Worm (Caenorhabditis elegans): ENCODE data around the gene B0252.11.

DNA sequence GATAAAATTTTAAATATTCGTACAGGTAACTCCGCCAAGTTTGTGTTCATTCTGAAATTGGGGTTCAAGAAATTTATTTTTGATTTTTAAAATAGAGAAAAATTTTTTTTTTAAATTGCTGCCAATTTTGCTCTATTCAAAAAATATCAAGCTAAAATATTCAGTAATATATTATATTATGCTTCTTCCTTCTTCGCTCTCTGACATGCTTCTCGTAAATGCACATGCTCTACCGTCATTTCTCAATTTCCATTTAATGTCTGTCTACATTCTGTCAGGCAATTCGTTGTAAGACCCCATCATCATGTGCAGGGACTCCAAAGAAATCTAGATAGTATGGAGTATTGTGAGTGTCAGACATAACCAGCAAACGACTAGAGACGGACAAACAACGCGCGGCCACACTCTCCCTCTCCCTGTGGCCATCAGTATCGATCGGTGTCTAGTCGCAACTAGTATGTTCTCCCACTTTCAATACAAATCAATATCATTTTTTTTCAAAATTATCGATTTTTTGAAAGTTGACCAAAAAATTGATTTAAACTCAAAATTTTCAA is 33.7 kb upstream of the B0252.11 start, which contains the start of the genes malt-1 and ceh-38:
- TF ChIP-seq nhr-11 (tag; optimal IDR thresholded peaks at IDR 0.05), result peak; percentile 40
- TF ChIP-seq zag-1 (tag; optimal IDR thresholded peaks at IDR 0.05), result peak; percentile 91
- TF ChIP-seq egl-27 (tag; optimal IDR thresholded peaks at IDR 0.05), result peak; percentile 95
- no peak for TF ChIP-seq aly-2 (tag; optimal IDR thresholded peaks at IDR 0.05)
- TF ChIP-seq mab-5 (tag; optimal IDR thresholded peaks at IDR 0.05), result peak; percentile 95
- TF ChIP-seq ztf-11 (tag; optimal IDR thresholded peaks at IDR 0.05), result no peak
- peak; percentile 45 for TF ChIP-seq skn-1 (tag; optimal IDR thresholded peaks at IDR 0.05)
- TF ChIP-seq ztf-4 (tag; optimal IDR thresholded peaks at IDR 0.05), result peak; percentile 95
- TF ChIP-seq ceh-82 (tag; optimal IDR thresholded peaks at IDR 0.05), result peak; percentile 19
- TF ChIP-seq lsy-2 (tag; optimal IDR thresholded peaks at IDR 0.05), result peak; percentile 85 to 98
- peak; percentile 73 to 96 for TF ChIP-seq mdl-1 (tag; optimal IDR thresholded peaks at IDR 0.05)
- peak; percentile 99 for TF ChIP-seq unc-55 (GFP tag; optimal IDR thresholded peaks at IDR 0.05)
- TF ChIP-seq sem-4 (tag; optimal IDR thresholded peaks at IDR 0.05), result peak; percentile 95

All from whole organism, L2 larva.